Fruit fly (Drosophila melanogaster) whole organism, pupa: ENCODE data around the gene BBIP1.

Experiments used
- CG12605 ChIP-seq: fragments of 200-800 bp; sonication (Bioruptor generic); IDR thresholded peaks from 2 replicates; pipeline ENCODE4 v1.3.6; 2022; ENCODE audit warnings: missing biosample characterization, missing genetic modification characterization
- CG15710 ChIP-seq: fragments of 200-800 bp; sonication (Bioruptor generic); optimal IDR thresholded peaks from 2 replicates; lab custom pipeline; 2018; ENCODE audit warnings: missing biosample characterization, mild to moderate bottlenecking, missing genetic modification characterization, moderate library complexity
- CG34367 ChIP-seq: fragments of 200-800 bp; sonication (Bioruptor generic); optimal IDR thresholded peaks from 2 replicates; lab custom pipeline; 2018; ENCODE audit warnings: missing biosample characterization, mild to moderate bottlenecking, missing genetic modification characterization
- CG4496 ChIP-seq: fragments of 200-800 bp; sonication (Bioruptor generic); IDR thresholded peaks from 3 replicates; pipeline ENCODE4 v1.3.6; 2022; ENCODE audit warnings: missing biosample characterization, missing genetic modification characterization
- D1 ChIP-seq: fragments of 200-800 bp; sonication (Bioruptor generic); optimal IDR thresholded peaks from 2 replicates; lab custom pipeline; 2018; ENCODE audit warnings: missing biosample characterization, mild to moderate bottlenecking, missing genetic modification characterization, moderate library complexity
- EcR ChIP-seq: fragments of 200-800 bp; sonication (Bioruptor generic); optimal IDR thresholded peaks from 3 replicates; lab custom pipeline; 2019; ENCODE audit warnings: missing biosample characterization, missing genetic modification characterization, mild to moderate bottlenecking, moderate library complexity, missing genetic modification reagents
- Ets98B ChIP-seq: fragments of 200-800 bp; sonication (Bioruptor generic); IDR thresholded peaks from 2 replicates; pipeline ENCODE4 v1.3.6; 2022; ENCODE audit warnings: missing biosample characterization, missing genetic modification characterization
- Pif1B ChIP-seq: fragments of 200-800 bp; sonication (Bioruptor generic); optimal IDR thresholded peaks from 3 replicates; lab custom pipeline; 2016; ENCODE audit warnings: missing biosample characterization, missing genetic modification characterization
- fd96Ca ChIP-seq: fragments of 200-800 bp; sonication (Bioruptor generic); IDR thresholded peaks from 3 replicates; pipeline ENCODE4 v1.3.6; 2022; ENCODE audit warnings: missing biosample characterization, missing genetic modification characterization
- gl ChIP-seq: fragments of 200-800 bp; sonication (Bioruptor generic); optimal IDR thresholded peaks from 2 replicates; lab custom pipeline; 2018; ENCODE audit warnings: missing biosample characterization, mild to moderate bottlenecking, missing genetic modification characterization
- rn ChIP-seq: fragments of 200-800 bp; sonication (Bioruptor generic); IDR thresholded peaks from 2 replicates; pipeline ENCODE4 v1.3.6; 2022; ENCODE audit warnings: missing biosample characterization, missing genetic modification characterization

DNA sequence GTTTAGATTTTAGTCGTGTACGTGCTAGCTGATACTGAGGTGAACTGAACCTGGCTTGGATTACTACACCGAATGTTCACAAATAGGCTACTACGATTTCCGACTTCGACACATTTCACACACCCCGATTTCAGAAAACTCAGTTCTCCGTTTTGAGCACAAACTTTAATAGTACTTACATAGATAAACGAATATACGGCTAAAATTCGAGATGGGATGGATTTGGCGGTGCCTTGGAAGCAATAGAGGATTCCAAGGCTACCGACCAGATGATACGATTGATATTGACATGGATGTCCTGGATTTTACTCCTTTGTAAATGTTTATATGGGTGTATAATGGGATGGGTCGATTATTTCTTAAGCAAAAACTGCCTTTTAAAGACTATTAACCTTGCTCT lies 6.0 kb downstream of the BBIP1 start, which contains the start of gene betaTub85D:
- TF ChIP-seq D1 (tag; lab: Kevin White, UChicago) (no peak), CG12605 (no peak), Pif1B (GFP tag; lab: Kevin White, UChicago) (no peak), CG4496 (GFP tag; lab: Robert Waterston, UW) (no peak), EcR (GFP tag; lab: Kevin White, UChicago) (no peak), CG15710 (tag; lab: Kevin White, UChicago) (no peak), rn (no peak), Ets98B (GFP tag; lab: Robert Waterston, UW) (no peak), fd96Ca (no peak), gl (tag; lab: Kevin White, UChicago) (no peak), CG34367 (tag; lab: Kevin White, UChicago) (no peak)
